Worm (Caenorhabditis elegans): Measurements from ENCODE around the gene paqr-2.

- no peak for TF ChIP-seq zag-1 (tag; optimal IDR thresholded peaks at IDR 0.05)
- no peak for TF ChIP-seq unc-39 (tag; optimal IDR thresholded peaks at IDR 0.05)
- TF ChIP-seq nhr-6 (tag; optimal IDR thresholded peaks at IDR 0.05): no peak
- TF ChIP-seq nhr-23 (tag; optimal IDR thresholded peaks at IDR 0.05): no peak
- no peak for TF ChIP-seq nhr-21 (tag; optimal IDR thresholded peaks at IDR 0.05)
- no peak for TF ChIP-seq lin-13 (GFP tag; optimal IDR thresholded peaks at IDR 0.05)
- TF ChIP-seq snpc-4 (tag; optimal IDR thresholded peaks at IDR 0.05): no peak
- no peak for TF ChIP-seq ztf-1 (GFP tag; conservative IDR thresholded peaks at IDR 0.05)
- no peak for TF ChIP-seq unc-62 (GFP tag; optimal IDR thresholded peaks at IDR 0.05)
- no peak for TF ChIP-seq ama-1 (optimal IDR thresholded peaks at IDR 0.05)
- no peak for TF ChIP-seq ztf-4 (tag; optimal IDR thresholded peaks at IDR 0.05)
- TF ChIP-seq nhr-237 (tag; optimal IDR thresholded peaks at IDR 0.05): no peak
- TF ChIP-seq lsy-2 (tag; optimal IDR thresholded peaks at IDR 0.05): no peak
- no peak for TF ChIP-seq blmp-1 (tag; optimal IDR thresholded peaks at IDR 0.05; ENCODE audit: insufficient read depth)
Observed at ce11 chrIII:5340530-5340929, 39.2 kb downstream of the paqr-2 start.
